Fruit fly (Drosophila melanogaster): Measurements from ENCODE around the gene CG6118.

The CG6118 gene

DNA sequence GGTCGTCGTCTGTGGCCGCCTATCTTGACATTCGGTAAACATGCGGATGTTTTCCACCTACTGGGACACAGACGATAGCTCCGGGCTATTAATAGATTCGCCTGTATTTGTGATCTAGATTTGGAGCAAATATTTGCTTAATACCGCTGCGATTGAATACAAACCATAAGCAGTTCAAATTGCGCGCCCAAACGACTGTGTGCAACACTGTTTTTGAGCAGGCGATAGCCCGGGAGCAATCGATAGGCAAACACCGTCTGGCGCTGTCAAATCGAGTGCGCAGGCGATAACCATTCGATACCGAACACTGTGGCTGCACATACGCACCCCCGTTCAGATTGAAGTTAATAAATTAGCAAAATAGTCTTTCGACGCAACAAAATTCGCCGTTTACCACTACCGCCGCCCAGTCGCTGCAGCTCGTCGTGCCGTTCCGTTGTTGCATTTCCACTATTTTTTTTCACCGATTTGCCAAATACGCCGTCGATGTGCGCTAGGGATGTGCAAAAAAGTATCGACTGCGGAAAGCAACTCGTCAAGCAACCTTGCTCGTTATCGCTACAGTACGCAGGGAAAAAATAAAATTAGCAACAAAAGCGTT lies 26.3 kb downstream of the CG6118 start, which contains the start of gene Atx2 (continued):
- no peak for TF ChIP-seq CG6254 (GFP tag; optimal IDR thresholded peaks at IDR 0.05)
- no peak for TF ChIP-seq ase (GFP tag; IDR thresholded peaks at IDR 0.05)
- TF ChIP-seq org-1 (GFP tag; optimal IDR thresholded peaks at IDR 0.05), result no peak
- TF ChIP-seq CG6791 (GFP tag; IDR thresholded peaks at IDR 0.05; ENCODE audit: partially characterized antibody), result peak; percentile 92
- no peak for TF ChIP-seq CG13424 (tag; optimal IDR thresholded peaks at IDR 0.05)
- TF ChIP-seq CG15601 (tag; optimal IDR thresholded peaks at IDR 0.05), result peak; percentile 51
- TF ChIP-seq Nf-YC (tag; optimal IDR thresholded peaks at IDR 0.05), result peak; percentile 5
- no peak for TF ChIP-seq cwo (GFP tag; optimal IDR thresholded peaks at IDR 0.05)
- peak; percentile 19 for TF ChIP-seq CG11504 (tag; optimal IDR thresholded peaks at IDR 0.05)
- peak; percentile 8 for TF ChIP-seq CG7786 (GFP tag; optimal IDR thresholded peaks at IDR 0.05)
- no peak for TF ChIP-seq CG13123 (GFP tag; optimal IDR thresholded peaks at IDR 0.05)
- no peak for TF ChIP-seq fd96Cb (tag; optimal IDR thresholded peaks at IDR 0.05)
- TF ChIP-seq Side (GFP tag; optimal IDR thresholded peaks at IDR 0.05), result no peak
- TF ChIP-seq CrebB (tag; optimal IDR thresholded peaks at IDR 0.05), result peak; percentile 30
- no peak for TF ChIP-seq CG1529 (GFP tag; optimal IDR thresholded peaks at IDR 0.05)
- TF ChIP-seq CG14441 (GFP tag; IDR thresholded peaks at IDR 0.05), result no peak
- peak; percentile 12 for TF ChIP-seq Asciz (GFP tag; optimal IDR thresholded peaks at IDR 0.05)
- no peak for TF ChIP-seq CG5953 (GFP tag; IDR thresholded peaks at IDR 0.05)
- peak; percentile 53 for TF ChIP-seq sqz (GFP tag; optimal IDR thresholded peaks at IDR 0.05)
- no peak for TF ChIP-seq CG2678 (tag; optimal IDR thresholded peaks at IDR 0.05)
- peak; percentile 8 for TF ChIP-seq ATbp (GFP tag; optimal IDR thresholded peaks at IDR 0.05)
- no peak for TF ChIP-seq CG2875 (GFP tag; optimal IDR thresholded peaks at IDR 0.05)
- no peak for TF ChIP-seq crol (GFP tag; IDR thresholded peaks at IDR 0.05)
- peak; percentile 15 for TF ChIP-seq grau (tag; optimal IDR thresholded peaks at IDR 0.05)
- TF ChIP-seq CG12155 (GFP tag; optimal IDR thresholded peaks at IDR 0.05), result peak; percentile 59
- TF ChIP-seq zf30C (GFP tag; optimal IDR thresholded peaks at IDR 0.05), result no peak
- TF ChIP-seq sens (GFP tag), result peak; percentile 76
- no peak for TF ChIP-seq CG10147 (GFP tag; optimal IDR thresholded peaks at IDR 0.05)
- no peak for TF ChIP-seq cato (GFP tag; optimal IDR thresholded peaks at IDR 0.05; ENCODE audit: borderline replicate concordance)
- TF ChIP-seq CG17186 (GFP tag; optimal IDR thresholded peaks at IDR 0.05), result peak; percentile 97
- TF ChIP-seq Sry-δ (GFP tag; optimal IDR thresholded peaks at IDR 0.05), result peak; percentile 97
- TF ChIP-seq Hr78 (GFP tag; optimal IDR thresholded peaks at IDR 0.05), result no peak
- TF ChIP-seq Vsx1 (GFP tag; optimal IDR thresholded peaks at IDR 0.05), result no peak
- TF ChIP-seq Mes4 (GFP tag; optimal IDR thresholded peaks at IDR 0.05), result no peak
- no peak for TF ChIP-seq Optix (GFP tag; IDR thresholded peaks at IDR 0.05)
- TF ChIP-seq CG31441 (GFP tag; IDR thresholded peaks at IDR 0.05), result 0 out of 2 replicates have a peak, but pooled peaks have one; percentile 21
- TF ChIP-seq stwl (tag; optimal IDR thresholded peaks at IDR 0.05), result peak; percentile 89
- TF ChIP-seq sob (GFP tag; IDR thresholded peaks at IDR 0.05), result peak; percentile 57; the same call in 1 of the 2 replicates
- TF ChIP-seq sens-2 (GFP tag; IDR thresholded peaks at IDR 0.05), result no peak
- TF ChIP-seq CG9215 (GFP tag; IDR thresholded peaks at IDR 0.05), result peak; percentile 48
- TF ChIP-seq CG12744 (GFP tag; optimal IDR thresholded peaks at IDR 0.05), result no peak
- no peak for TF ChIP-seq CG7372 (GFP tag; IDR thresholded peaks at IDR 0.05)
- TF ChIP-seq jing (GFP tag; optimal IDR thresholded peaks at IDR 0.05), result no peak
- peak; percentile 40 for TF ChIP-seq ERR (GFP tag; optimal IDR thresholded peaks at IDR 0.05)
- peak; percentile 26 for TF ChIP-seq CG33213 (GFP tag; optimal IDR thresholded peaks at IDR 0.05)
- TF ChIP-seq CG33557 (GFP tag; optimal IDR thresholded peaks at IDR 0.05), result no peak
- TF ChIP-seq CG10543 (GFP tag; optimal IDR thresholded peaks at IDR 0.05), result peak; percentile 33
- peak; percentile 96 for TF ChIP-seq Bgb (GFP tag; IDR thresholded peaks at IDR 0.05; ENCODE audit: partially characterized antibody)
- TF ChIP-seq CG17829 (tag; optimal IDR thresholded peaks at IDR 0.05), result peak; percentile 42

Data from whole organism, embryonic.